Fruit fly (Drosophila melanogaster) whole organism, embryonic: Measurements from ENCODE around the gene Indy.
A peak's percentile ranks its signal among the peaks of the same experiment; 100 is the strongest.

Experiments used
- Asciz ChIP-seq: fragments of 200-800 bp; sonication (Bioruptor generic); optimal IDR thresholded peaks from 2 replicates; lab custom pipeline; 2017; ENCODE audit warnings: missing biosample characterization, mild to moderate bottlenecking, missing genetic modification characterization, missing genetic modification reagents
- Bgb ChIP-seq: fragments of 200-800 bp; sonication (Bioruptor generic); IDR thresholded peaks from 2 replicates; pipeline ENCODE4 v1.3.6; 2022; ENCODE audit warnings: missing biosample characterization, missing genetic modification characterization; ENCODE audit not compliant: partially characterized antibody
- CG10209 ChIP-seq: fragments of 200-800 bp; sonication (Bioruptor generic); optimal IDR thresholded peaks from 3 replicates; lab custom pipeline; 2017; ENCODE audit warnings: missing biosample characterization, mild to moderate bottlenecking, missing genetic modification characterization, missing genetic modification reagents
- CG10543 ChIP-seq: fragments of 200-800 bp; sonication (Bioruptor generic); optimal IDR thresholded peaks from 3 replicates; lab custom pipeline; 2017; ENCODE audit warnings: missing biosample characterization, mild to moderate bottlenecking, missing genetic modification characterization, moderate library complexity
- CG11093 ChIP-seq: fragments of 200-800 bp; sonication (Bioruptor generic); IDR thresholded peaks from 3 replicates; pipeline ENCODE4 v1.3.6; 2022; ENCODE audit warnings: missing biosample characterization, missing genetic modification characterization
- CG11695 ChIP-seq: fragments of 200-800 bp; sonication (Bioruptor generic); IDR thresholded peaks from 3 replicates; pipeline ENCODE4 v1.3.6; 2022; ENCODE audit warnings: missing biosample characterization, missing genetic modification characterization
- CG11723 ChIP-seq: fragments of 200-800 bp; sonication (Bioruptor generic); optimal IDR thresholded peaks from 2 replicates; lab custom pipeline; 2017; ENCODE audit warnings: missing biosample characterization, mild to moderate bottlenecking, missing genetic modification characterization
- CG14014 ChIP-seq: fragments of 200-800 bp; sonication (Bioruptor generic); IDR thresholded peaks from 2 replicates; pipeline ENCODE4 v1.3.6; 2022; ENCODE audit warnings: missing biosample characterization, missing genetic modification characterization
- CG15514 ChIP-seq: fragments of 200-800 bp; sonication (Bioruptor generic); optimal IDR thresholded peaks from 3 replicates; lab custom pipeline; 2017; ENCODE audit warnings: missing biosample characterization, missing genetic modification characterization, mild to moderate bottlenecking, moderate library complexity, missing genetic modification reagents
- CG1602 ChIP-seq: fragments of 200-800 bp; sonication (Bioruptor generic); optimal IDR thresholded peaks from 3 replicates; lab custom pipeline; 2016; ENCODE audit warnings: missing biosample characterization, missing genetic modification characterization
- CG1647 ChIP-seq: fragments of 200-800 bp; sonication (Bioruptor generic); optimal IDR thresholded peaks from 3 replicates; lab custom pipeline; 2016; ENCODE audit warnings: missing biosample characterization, missing genetic modification characterization
- CG17912 ChIP-seq: fragments of 200-800 bp; sonication (Bioruptor generic); optimal IDR thresholded peaks from 2 replicates; lab custom pipeline; 2018; ENCODE audit warnings: missing biosample characterization, mild to moderate bottlenecking, missing genetic modification characterization
- CG18619 ChIP-seq: fragments of 200-800 bp; sonication (Bioruptor generic); optimal IDR thresholded peaks from 3 replicates; lab custom pipeline; 2017; ENCODE audit warnings: missing biosample characterization, mild to moderate bottlenecking, missing genetic modification characterization
- CG2678 ChIP-seq: fragments of 200-800 bp; sonication (Bioruptor generic); optimal IDR thresholded peaks from 3 replicates; lab custom pipeline; 2019; ENCODE audit warnings: missing biosample characterization, mild to moderate bottlenecking, missing genetic modification characterization, moderate library complexity
- CG30020 ChIP-seq: fragments of 200-800 bp; optimal IDR thresholded peaks from 2 replicates; lab custom pipeline; 2019; ENCODE audit warnings: missing biosample characterization, mild to moderate bottlenecking, missing genetic modification characterization, moderate library complexity
- CG32772 ChIP-seq: fragments of 200-800 bp; sonication (Bioruptor generic); IDR thresholded peaks from 2 replicates; pipeline ENCODE4 v1.3.6; 2022; ENCODE audit warnings: missing biosample characterization, missing genetic modification characterization
- CG3847 ChIP-seq: fragments of 200-800 bp; sonication (Bioruptor generic); IDR thresholded peaks from 2 replicates; pipeline ENCODE4 v1.3.6; 2022; ENCODE audit warnings: missing biosample characterization, missing genetic modification characterization
- CG7745 ChIP-seq: fragments of 200-800 bp; sonication (Bioruptor generic); optimal IDR thresholded peaks from 2 replicates; lab custom pipeline; 2018; ENCODE audit warnings: missing biosample characterization, mild to moderate bottlenecking, missing genetic modification characterization, moderate library complexity
- CG8944 ChIP-seq: fragments of 200-800 bp; sonication (Bioruptor generic); optimal IDR thresholded peaks from 3 replicates; lab custom pipeline; 2016; ENCODE audit warnings: missing biosample characterization, missing genetic modification characterization
- CG9932 ChIP-seq: fragments of 200-800 bp; sonication (Bioruptor generic); IDR thresholded peaks from 2 replicates; pipeline ENCODE4 v1.3.6; 2022; ENCODE audit warnings: missing biosample characterization, missing genetic modification characterization
- Dek ChIP-seq: fragments of 200-800 bp; sonication (Bioruptor generic); optimal IDR thresholded peaks from 3 replicates; lab custom pipeline; 2019; ENCODE audit warnings: missing biosample characterization, mild to moderate bottlenecking, missing genetic modification characterization, moderate library complexity
- Dip2 ChIP-seq: fragments of 200-800 bp; sonication (Bioruptor generic); IDR thresholded peaks from 2 replicates; pipeline ENCODE4 v1.3.6; 2022; ENCODE audit warnings: missing biosample characterization, missing genetic modification characterization
- Gsc ChIP-seq: fragments of 200-800 bp; sonication (Bioruptor generic); IDR thresholded peaks from 2 replicates; pipeline ENCODE4 v1.3.6; 2022; ENCODE audit warnings: missing biosample characterization, missing genetic modification characterization
- Hey ChIP-seq: fragments of 200-800 bp; sonication (Bioruptor generic); optimal IDR thresholded peaks from 3 replicates; lab custom pipeline; 2018; ENCODE audit warnings: missing biosample characterization, mild to moderate bottlenecking, missing genetic modification characterization
- Lhr ChIP-seq: fragments of 200-800 bp; sonication (Bioruptor generic); optimal IDR thresholded peaks from 3 replicates; lab custom pipeline; 2017; ENCODE audit warnings: mild to moderate bottlenecking, missing biosample characterization, missing genetic modification reagents, missing genetic modification characterization
- NC2α ChIP-seq: fragments of 200-800 bp; sonication (Bioruptor generic); optimal IDR thresholded peaks from 2 replicates; lab custom pipeline; 2016; ENCODE audit warnings: missing biosample characterization, missing genetic modification characterization
- NfI ChIP-seq: fragments of 200-800 bp; sonication (Bioruptor generic); optimal IDR thresholded peaks from 3 replicates; lab custom pipeline; 2018; ENCODE audit warnings: missing biosample characterization, mild to moderate bottlenecking, missing genetic modification characterization, moderate library complexity
- Oli ChIP-seq: fragments of 200-800 bp; sonication (Bioruptor generic); optimal IDR thresholded peaks from 2 replicates; lab custom pipeline; 2018; ENCODE audit warnings: missing biosample characterization, mild to moderate bottlenecking, missing genetic modification characterization, moderate library complexity
- Ravus ChIP-seq: fragments of 200-800 bp; sonication (Bioruptor generic); IDR thresholded peaks from 2 replicates; pipeline ENCODE4 v1.3.6; 2022; ENCODE audit warnings: missing biosample characterization, missing genetic modification characterization
- Six4 ChIP-seq: fragments of 200-800 bp; sonication (Bioruptor generic); optimal IDR thresholded peaks from 2 replicates; lab custom pipeline; 2016; ENCODE audit warnings: missing biosample characterization, missing genetic modification characterization
- ap ChIP-seq: fragments of 200-800 bp; sonication (Bioruptor generic); IDR thresholded peaks from 2 replicates; pipeline ENCODE4 v1.3.6; 2022; ENCODE audit warnings: missing biosample characterization, missing genetic modification characterization
- az2 ChIP-seq: fragments of 200-800 bp; sonication (Bioruptor generic); optimal IDR thresholded peaks from 3 replicates; lab custom pipeline; 2016; ENCODE audit warnings: missing biosample characterization, missing genetic modification characterization
- ci ChIP-seq: fragments of 200-800 bp; sonication (Bioruptor generic); IDR thresholded peaks from 3 replicates; pipeline ENCODE4 v1.3.6; 2022; ENCODE audit warnings: missing biosample characterization, missing genetic modification characterization
- corto ChIP-seq: fragments of 200-800 bp; sonication (Bioruptor generic); optimal IDR thresholded peaks from 2 replicates; lab custom pipeline; 2016; ENCODE audit warnings: missing biosample characterization, mild to moderate bottlenecking, missing genetic modification characterization, moderate library complexity
- gcm ChIP-seq: fragments of 200-800 bp; sonication (Bioruptor generic); optimal IDR thresholded peaks from 2 replicates; lab custom pipeline; 2019; ENCODE audit warnings: missing biosample characterization, mild to moderate bottlenecking, missing genetic modification characterization, moderate library complexity
- gfzf ChIP-seq: fragments of 200-800 bp; sonication (Bioruptor generic); optimal IDR thresholded peaks from 2 replicates; lab custom pipeline; 2016; ENCODE audit warnings: missing biosample characterization, mild to moderate bottlenecking, missing genetic modification characterization, moderate library complexity
- grau ChIP-seq: fragments of 200-800 bp; optimal IDR thresholded peaks from 3 replicates; lab custom pipeline; 2019; ENCODE audit warnings: missing biosample characterization, mild to moderate bottlenecking, missing genetic modification characterization, moderate library complexity
- gt ChIP-seq: fragments of 200-800 bp; sonication (Bioruptor generic); IDR thresholded peaks from 2 replicates; pipeline ENCODE4 v1.3.6; 2022; ENCODE audit warnings: missing biosample characterization, missing genetic modification characterization
- lov ChIP-seq, 2 experiments: fragments of 200-800 bp in 1 of 2; fragments of >200 bp in 1 of 2; sonication (Bioruptor generic) in 1 of 2; IDR thresholded peaks in 1 of 2; optimal IDR thresholded peaks in 1 of 2; 2 replicates in 1 of 2; 3 replicates in 1 of 2; pipeline versions ENCODE4 v1.3.6 to Lab custom; 2017 to 2022; ENCODE audit warnings: missing biosample characterization in 1 of 2, missing genetic modification characterization in 1 of 2
- nom ChIP-seq: fragments of 200-800 bp; sonication (Bioruptor generic); optimal IDR thresholded peaks from 2 replicates; lab custom pipeline; 2017; ENCODE audit warnings: missing biosample characterization, missing genetic modification characterization, mild to moderate bottlenecking, moderate library complexity, missing genetic modification reagents
- odd ChIP-seq: fragments of 200-800 bp; sonication (Bioruptor generic); optimal IDR thresholded peaks from 2 replicates; lab custom pipeline; 2017; ENCODE audit warnings: missing biosample characterization, mild to moderate bottlenecking, missing genetic modification characterization
- org-1 ChIP-seq: fragments of 200-800 bp; sonication (Bioruptor generic); optimal IDR thresholded peaks from 2 replicates; lab custom pipeline; 2017; ENCODE audit warnings: missing biosample characterization, missing genetic modification characterization
- pita ChIP-seq: fragments of 200-800 bp; sonication (Bioruptor generic); optimal IDR thresholded peaks from 2 replicates; lab custom pipeline; 2017; ENCODE audit warnings: missing biosample characterization, mild to moderate bottlenecking, missing genetic modification characterization
- prd ChIP-seq, 3 experiments: fragments of >200 bp in 2 of 3; fragments of 200-800 bp in 1 of 3; sonication (Bioruptor generic) in 1 of 3; optimal IDR thresholded peaks in 2 of 3; IDR thresholded peaks in 1 of 3; 2 replicates in 2 of 3; 3 replicates in 1 of 3; pipeline versions ENCODE4 v1.3.6 to Lab custom; 2017 to 2022; ENCODE audit warnings: missing biosample characterization in 1 of 3, missing genetic modification characterization in 1 of 3
- pum ChIP-seq: fragments of 200-800 bp; sonication (Bioruptor generic); optimal IDR thresholded peaks from 2 replicates; lab custom pipeline; 2016; ENCODE audit warnings: missing biosample characterization, missing genetic modification characterization
- repo ChIP-seq: fragments of 200-800 bp; sonication (Bioruptor generic); optimal IDR thresholded peaks from 2 replicates; lab custom pipeline; 2016; ENCODE audit warnings: missing biosample characterization, missing genetic modification characterization
- rib ChIP-seq: fragments of 200-800 bp; sonication (Bioruptor generic); IDR thresholded peaks from 2 replicates; pipeline ENCODE4 v1.3.6; 2022; ENCODE audit warnings: missing biosample characterization, missing genetic modification characterization
- so ChIP-seq: fragments of 200-800 bp; sonication (Bioruptor generic); IDR thresholded peaks from 3 replicates; pipeline ENCODE4 v1.3.6; 2022; ENCODE audit warnings: missing biosample characterization, missing genetic modification characterization
- tio ChIP-seq: fragments of 200-800 bp; sonication (Bioruptor generic); optimal IDR thresholded peaks from 2 replicates; lab custom pipeline; 2017; ENCODE audit warnings: missing biosample characterization, missing genetic modification characterization, inconsistent platforms
- tup ChIP-seq: fragments of 200-800 bp; sonication (Bioruptor generic); optimal IDR thresholded peaks from 2 replicates; lab custom pipeline; 2016; ENCODE audit warnings: missing biosample characterization, mild to moderate bottlenecking, missing genetic modification characterization, moderate library complexity

Gene Indy

dm6 chr3L:18867521-18867920 is 21.5 kb upstream of the Indy start, which contains the start of gene Dysb (continued):
- peak; percentile 85 for TF ChIP-seq CG3847 (GFP tag; lab: Robert Waterston, UW)
- TF ChIP-seq CG10209 (GFP tag; lab: Kevin White, UChicago) = peak; percentile 88
- peak; percentile 22 for TF ChIP-seq Lhr (GFP tag; lab: Kevin White, UChicago)
- TF ChIP-seq ci = peak; percentile 95
- TF ChIP-seq CG15514 (GFP tag; lab: Kevin White, UChicago) = peak; percentile 85
- TF ChIP-seq az2 = peak; percentile 88
- peak; percentile 45 for TF ChIP-seq org-1 (GFP tag; lab: Kevin White, UChicago)
- peak; percentile 89 for TF ChIP-seq so
- TF ChIP-seq Six4 (GFP tag; lab: Kevin White, UChicago) = peak; percentile 72
- no peak for TF ChIP-seq Bgb
- peak; percentile 91 for TF ChIP-seq Asciz (GFP tag; lab: Kevin White, UChicago)
- no peak for TF ChIP-seq repo
- peak; percentile 34 for TF ChIP-seq CG8944 (GFP tag; lab: Kevin White, UChicago)
- peak; percentile 93 for TF ChIP-seq gcm (GFP tag; lab: Kevin White, UChicago)
- TF ChIP-seq CG14014 (GFP tag; lab: Robert Waterston, UW) = peak; percentile 94
- TF ChIP-seq ap (GFP tag; lab: Robert Waterston, UW) = peak; percentile 82
- TF ChIP-seq grau = peak; percentile 88
- peak; percentile 92 for TF ChIP-seq CG9932
- TF ChIP-seq nom = peak; percentile 87
- TF ChIP-seq NC2α (GFP tag; lab: Kevin White, UChicago) = no peak
- peak; percentile 75 for TF ChIP-seq CG11723 (GFP tag; lab: Kevin White, UChicago)
- TF ChIP-seq Gsc (GFP tag; lab: Robert Waterston, UW) = no peak
- peak; percentile 78 for TF ChIP-seq CG1602 (GFP tag; lab: Kevin White, UChicago)
- TF ChIP-seq CG32772 (GFP tag; lab: Robert Waterston, UW) = peak; percentile 86
- TF ChIP-seq tup (GFP tag; lab: Kevin White, UChicago) = peak; percentile 53
- TF ChIP-seq lov (optimal IDR thresholded peaks at IDR 0.05; lab: Kevin White, UChicago) = no peak
- TF ChIP-seq lov (GFP tag; IDR thresholded peaks at IDR 0.05; lab: Robert Waterston, UW) = peak; percentile 83
- peak; percentile 90 for TF ChIP-seq CG2678
- TF ChIP-seq CG1647 (GFP tag; lab: Kevin White, UChicago) = no peak
- peak; percentile 92 for TF ChIP-seq Dek
- peak; percentile 10; the same call in 1 of the 2 replicates for TF ChIP-seq gt (GFP tag; lab: Robert Waterston, UW)
- TF ChIP-seq CG17912 (GFP tag; lab: Kevin White, UChicago) = peak; percentile 27
- no peak for TF ChIP-seq Hey (tag; lab: Kevin White, UChicago)
- peak; percentile 91 for TF ChIP-seq CG11695 (GFP tag; lab: Robert Waterston, UW)
- peak; percentile 67 for TF ChIP-seq tio (GFP tag; lab: Kevin White, UChicago)
- no peak for TF ChIP-seq gfzf
- peak; percentile 63; the same call in 1 of the 3 replicates for TF ChIP-seq CG11093
- peak; percentile 31; the same call in 1 of the 2 replicates for TF ChIP-seq Ravus (GFP tag; lab: Robert Waterston, UW)
- TF ChIP-seq odd = peak; percentile 79
- TF ChIP-seq CG30020 (tag; lab: Kevin White, UChicago) = peak; percentile 57
- peak; percentile 80 for TF ChIP-seq Oli (tag; lab: Kevin White, UChicago)
- no peak for TF ChIP-seq Dip2 (GFP tag; lab: Robert Waterston, UW)
- peak; percentile 84 for TF ChIP-seq CG18619 (GFP tag; lab: Kevin White, UChicago)
- TF ChIP-seq pum (GFP tag; lab: Kevin White, UChicago) = peak; percentile 40
- TF ChIP-seq CG10543 (GFP tag; lab: Kevin White, UChicago) = peak; percentile 83
- no peak for TF ChIP-seq prd (optimal IDR thresholded peaks at IDR 0.05; lab: Kevin White, UChicago)
- peak; percentile 89 for TF ChIP-seq prd (GFP tag; IDR thresholded peaks at IDR 0.05; lab: Robert Waterston, UW)
- peak; percentile 24 for TF ChIP-seq CG7745 (tag; lab: Kevin White, UChicago)
- TF ChIP-seq pita (GFP tag; lab: Kevin White, UChicago) = no peak
- TF ChIP-seq corto (GFP tag; lab: Kevin White, UChicago) = no peak
- peak; percentile 81 for TF ChIP-seq rib (GFP tag; lab: Robert Waterston, UW)
- peak; percentile 86 for TF ChIP-seq NfI
